Fruit fly (Drosophila melanogaster): Measurements from ENCODE around the gene Cubn2.

- TF ChIP-seq psq (optimal IDR thresholded peaks at IDR 0.05) (no peak), Myc (optimal IDR thresholded peaks at IDR 0.05) (no peak)
Measured at dm6 chr3L:11766563-11766962, 48.0 kb downstream of the Cubn2 start.
